Worm (Caenorhabditis elegans) whole organism, L4 larva: ENCODE measurements around the gene Y46C8AM.1.

Experiments used
- T20F7.1 ChIP-seq: fragments of 200-800 bp; sonication (Bioruptor generic); optimal IDR thresholded peaks from 2 replicates; lab custom pipeline; 2018; ENCODE audit warnings: mild to moderate bottlenecking, missing genetic modification characterization, missing compliant biosample characterization
- Y105C5A.15 ChIP-seq: fragments of 200-800 bp; sonication (Bioruptor generic); IDR thresholded peaks from 2 replicates; pipeline ENCODE4 v1.3.6; 2022; ENCODE audit warnings: missing genetic modification characterization, missing compliant biosample characterization
- Y48G9A.11 ChIP-seq: fragments of 200-800 bp; sonication (Bioruptor generic); IDR thresholded peaks from 2 replicates; pipeline ENCODE4 v1.3.6; 2022; ENCODE audit warnings: missing genetic modification reagents, missing genetic modification characterization, missing compliant biosample characterization
- ama-1 ChIP-seq: fragments of 150-350 bp; optimal IDR thresholded peaks from 2 replicates; lab custom pipeline; 2014; ENCODE audit warnings: inconsistent platforms, mixed read lengths
- ceh-32 ChIP-seq: sonication (generic microtip); optimal IDR thresholded peaks from 2 replicates; lab custom pipeline; 2016; ENCODE audit warnings: mild to moderate bottlenecking, missing genetic modification characterization, missing compliant biosample characterization; ENCODE audit not compliant: poor library complexity
- ceh-82 ChIP-seq: sonication (generic microtip); optimal IDR thresholded peaks from 2 replicates; lab custom pipeline; 2017; ENCODE audit warnings: missing biosample characterization, missing genetic modification characterization
- ces-1 ChIP-seq: fragments of 150-350 bp; sonication (generic microtip); optimal IDR thresholded peaks from 4 replicates; lab custom pipeline; 2014; ENCODE audit warnings: missing biosample characterization, missing genetic modification reagents, missing genetic modification characterization
- ctbp-1 ChIP-seq: fragments of 200-800 bp; sonication (Bioruptor generic); IDR thresholded peaks from 2 replicates; pipeline ENCODE4 v1.3.6; 2022; ENCODE audit warnings: missing genetic modification reagents, missing genetic modification characterization, missing compliant biosample characterization
- daf-16 ChIP-seq, 3 experiments: sonication (generic microtip); optimal IDR thresholded peaks; 2 replicates each; lab custom pipeline; 2016 to 2017; ENCODE audit warnings: missing genetic modification characterization in 3 of 3, missing genetic modification reagents in 3 of 3, mild to moderate bottlenecking in 2 of 3, missing compliant biosample characterization in 2 of 3, missing biosample characterization in 1 of 3, moderate library complexity in 1 of 3
- daf-8 ChIP-seq: fragments of 200-800 bp; sonication (Bioruptor generic); IDR thresholded peaks from 2 replicates; pipeline ENCODE4 v1.3.6; 2022; ENCODE audit warnings: missing genetic modification characterization, missing compliant biosample characterization
- dmd-8 ChIP-seq: fragments of 200-800 bp; sonication (Bioruptor generic); IDR thresholded peaks from 2 replicates; pipeline ENCODE4 v1.3.6; 2022; ENCODE audit warnings: missing genetic modification characterization, missing compliant biosample characterization
- dpl-1 ChIP-seq: fragments of 150-350 bp; optimal IDR thresholded peaks from 2 replicates; lab custom pipeline; 2014; ENCODE audit warnings: missing biosample characterization, missing genetic modification reagents, missing genetic modification characterization
- dve-1 ChIP-seq: sonication (generic microtip); optimal IDR thresholded peaks from 2 replicates; lab custom pipeline; 2017; ENCODE audit warnings: antibody characterized with exemption, mild to moderate bottlenecking, missing genetic modification characterization, missing compliant biosample characterization; ENCODE audit not compliant: insufficient read depth
- egl-27 ChIP-seq: sonication (generic microtip); optimal IDR thresholded peaks from 3 replicates; lab custom pipeline; 2017; ENCODE audit warnings: missing biosample characterization, missing genetic modification reagents, missing genetic modification characterization
- egl-43 ChIP-seq: fragments of 200-800 bp; sonication (Bioruptor generic); IDR thresholded peaks from 2 replicates; pipeline ENCODE4 v1.3.6; 2022; ENCODE audit warnings: missing genetic modification reagents, missing genetic modification characterization, missing compliant biosample characterization
- fkh-10 ChIP-seq: fragments of 150-350 bp; optimal IDR thresholded peaks from 2 replicates; lab custom pipeline; 2014; ENCODE audit warnings: missing biosample characterization, missing genetic modification reagents, missing genetic modification characterization
- gei-8 ChIP-seq: fragments of 200-800 bp; sonication (Bioruptor generic); optimal IDR thresholded peaks from 2 replicates; lab custom pipeline; 2018; ENCODE audit warnings: mild to moderate bottlenecking, missing genetic modification characterization, missing compliant biosample characterization
- hif-1 ChIP-seq, 2 experiments: sonication (generic microtip); optimal IDR thresholded peaks; 2 replicates each; lab custom pipeline; 2016 to 2017; ENCODE audit warnings: missing compliant biosample characterization in 2 of 2, missing genetic modification characterization in 2 of 2, missing genetic modification reagents in 2 of 2, missing genotype in 2 of 2, mild to moderate bottlenecking in 1 of 2
- lin-13 ChIP-seq: fragments of 150-350 bp; optimal IDR thresholded peaks from 2 replicates; lab custom pipeline; 2014; ENCODE audit warnings: missing biosample characterization, missing genetic modification reagents, missing genetic modification characterization
- lin-29 ChIP-seq: fragments of 200-800 bp; sonication (Bioruptor generic); IDR thresholded peaks from 2 replicates; pipeline ENCODE4 v1.3.6; 2022; ENCODE audit warnings: missing genetic modification reagents, missing genetic modification characterization, missing compliant biosample characterization
- lsy-2 ChIP-seq, 2 experiments: fragments of 150-350 bp in 1 of 2; sonication (generic microtip) in 1 of 2; optimal IDR thresholded peaks; 2 replicates each; lab custom pipeline; 2014 to 2017; ENCODE audit warnings: missing biosample characterization in 2 of 2, missing genetic modification characterization in 2 of 2
- mdl-1 ChIP-seq, 2 experiments: fragments of 150-350 bp in 1 of 2; sonication (generic microtip) in 1 of 2; optimal IDR thresholded peaks; 2 replicates each; lab custom pipeline; 2014 to 2017; ENCODE audit warnings: missing biosample characterization in 2 of 2, missing genetic modification characterization in 2 of 2
- mdt-29 ChIP-seq: fragments of 200-800 bp; sonication (Bioruptor generic); IDR thresholded peaks from 2 replicates; pipeline ENCODE4 v1.3.6; 2022; ENCODE audit warnings: missing genetic modification reagents, missing genetic modification characterization, missing compliant biosample characterization
- mes-2 ChIP-seq: sonication (generic microtip); optimal IDR thresholded peaks from 2 replicates; lab custom pipeline; 2016; ENCODE audit warnings: missing genotype, mild to moderate bottlenecking, missing genetic modification characterization, missing compliant biosample characterization; ENCODE audit not compliant: poor library complexity, severe bottlenecking
- mxl-2 ChIP-seq: fragments of 200-800 bp; sonication (Bioruptor generic); conservative IDR thresholded peaks from 2 replicates; pipeline ENCODE4 v1.3.6; 2022; ENCODE audit warnings: missing genetic modification reagents, missing genetic modification characterization, missing compliant biosample characterization
- mxl-3 ChIP-seq: fragments of 200-800 bp; sonication (Bioruptor generic); optimal IDR thresholded peaks from 2 replicates; lab custom pipeline; 2018; ENCODE audit warnings: mild to moderate bottlenecking, missing genetic modification characterization, missing compliant biosample characterization
- nhr-28 ChIP-seq: fragments of 150-350 bp; optimal IDR thresholded peaks from 2 replicates; lab custom pipeline; 2014; ENCODE audit warnings: missing biosample characterization, missing genetic modification characterization
- nhr-6 ChIP-seq: fragments of 150-350 bp; optimal IDR thresholded peaks from 2 replicates; lab custom pipeline; 2014; ENCODE audit warnings: missing biosample characterization, missing genetic modification characterization
- nhr-76 ChIP-seq: fragments of 150-350 bp; optimal IDR thresholded peaks from 2 replicates; lab custom pipeline; 2014; ENCODE audit warnings: missing biosample characterization, missing genetic modification characterization
- nhr-77 ChIP-seq: fragments of 150-350 bp; optimal IDR thresholded peaks from 2 replicates; lab custom pipeline; 2014; ENCODE audit warnings: missing biosample characterization, missing genetic modification characterization
- pha-4 ChIP-seq, 2 experiments: fragments of 150-350 bp in 1 of 2; fragments of 200-800 bp in 1 of 2; sonication (Bioruptor generic) in 1 of 2; IDR thresholded peaks in 1 of 2; optimal IDR thresholded peaks in 1 of 2; 2 replicates each; pipeline versions ENCODE4 v1.3.6 to Lab custom; 2014 to 2022; ENCODE audit warnings: missing genetic modification characterization in 2 of 2, missing genetic modification reagents in 2 of 2, missing biosample characterization in 1 of 2, missing compliant biosample characterization in 1 of 2
- pqm-1 ChIP-seq: sonication (generic microtip); optimal IDR thresholded peaks from 2 replicates; lab custom pipeline; 2017; ENCODE audit warnings: missing biosample characterization, missing genetic modification characterization
- saeg-2 ChIP-seq: fragments of 200-800 bp; sonication (Bioruptor generic); IDR thresholded peaks from 2 replicates; pipeline ENCODE4 v1.3.6; 2022; ENCODE audit warnings: missing genetic modification reagents, missing genetic modification characterization, missing compliant biosample characterization
- spr-1 ChIP-seq: sonication (generic microtip); optimal IDR thresholded peaks from 2 replicates; lab custom pipeline; 2016; ENCODE audit warnings: mild to moderate bottlenecking, missing genetic modification characterization, missing compliant biosample characterization
- unc-62 ChIP-seq, 3 experiments: fragments of 150-350 bp in 1 of 3; sonication (generic microtip); optimal IDR thresholded peaks in 2 of 3; peaks in 1 of 3; 1 replicate in 1 of 3; 2 replicates in 2 of 3; lab custom pipeline; 2014 to 2017; ENCODE audit warnings: missing biosample characterization in 3 of 3, missing genetic modification characterization in 3 of 3, missing genetic modification reagents in 3 of 3, missing genotype in 1 of 3
- vab-7 ChIP-seq: fragments of 200-800 bp; sonication (Bioruptor generic); IDR thresholded peaks from 2 replicates; pipeline ENCODE4 v1.3.6; 2022; ENCODE audit warnings: missing genetic modification reagents, missing genetic modification characterization, missing compliant biosample characterization
- zfp-2 ChIP-seq: sonication (generic microtip); optimal IDR thresholded peaks from 2 replicates; lab custom pipeline; 2016; ENCODE audit warnings: mild to moderate bottlenecking, missing genetic modification characterization, missing compliant biosample characterization
- zip-2 ChIP-seq: fragments of 150-350 bp; optimal IDR thresholded peaks from 2 replicates; lab custom pipeline; 2014; ENCODE audit warnings: missing biosample characterization, missing genetic modification characterization

Y46C8AM.1 gene

ce11 chrIV:3962584-3962983 lies at the start of gene Y46C8AM.1:
Gene Y46C8AM.1, plus strand, starts transcription at chrIV:3962884.
- TF ChIP-seq Y105C5A.15 (GFP tag; lab: Robert Waterston, UW) (no peak), zip-2 (tag; lab: Kevin White, UChicago) (no peak), saeg-2 (no peak)

ce11 chrIV:3914462-3914861 lies 48.2 kb upstream of the Y46C8AM.1 start, which contains the start of gene F56D6.19:
Gene F56D6.19, plus strand, starts transcription at chrIV:3914762.
- TF ChIP-seq ceh-82 (tag; lab: Kevin White, UChicago), result no peak
- TF ChIP-seq gei-8 (GFP tag; lab: Kevin White, UChicago), result no peak
- TF ChIP-seq egl-43 (GFP tag; lab: Robert Waterston, UW), result no peak
- no peak for TF ChIP-seq nhr-77 (tag; lab: Kevin White, UChicago)
- TF ChIP-seq nhr-76 (tag; lab: Kevin White, UChicago), result no peak
- no peak for TF ChIP-seq ama-1 (lab: Kevin White, UChicago)
- TF ChIP-seq Y48G9A.11 (GFP tag; lab: Robert Waterston, UW), result no peak
- no peak for TF ChIP-seq zfp-2 (tag; lab: Kevin White, UChicago)
- no peak for TF ChIP-seq ceh-32
- no peak for TF ChIP-seq lsy-2 (tag; optimal IDR thresholded peaks at IDR 0.05; lab: Kevin White, UChicago)
- no peak for TF ChIP-seq mxl-2 (GFP tag; lab: Robert Waterston, UW)
- no peak for TF ChIP-seq mdl-1 (tag; optimal IDR thresholded peaks at IDR 0.05; lab: Kevin White, UChicago)
- no peak for TF ChIP-seq egl-27 (tag; lab: Kevin White, UChicago)
- no peak for TF ChIP-seq dpl-1
- no peak for TF ChIP-seq lin-29 (GFP tag; lab: Robert Waterston, UW)
- TF ChIP-seq daf-8, result no peak

- TF ChIP-seq ceh-32, result no peak
Measured at ce11 chrIV:3915296-3915695, 47.4 kb upstream of the Y46C8AM.1 start, which contains the start of gene srz-20. Gene srz-20, plus strand, starts transcription at chrIV:3915596.

ce11 chrIV:3917405-3917804 lies 45.3 kb upstream of the Y46C8AM.1 start, which contains the start of gene F56D6.14:
Gene F56D6.14, plus strand, starts transcription at chrIV:3917705.
- TF ChIP-seq unc-62 (GFP tag; optimal IDR thresholded peaks at IDR 0.05 in 1 of 2; lab: Kevin White, UChicago) (peak in 1 of 2 experiments; percentile 73), unc-62 (tag; optimal IDR thresholded peaks at IDR 0.05; lab: Kevin White, UChicago) (no peak), vab-7 (GFP tag; lab: Robert Waterston, UW) (no peak)

ce11 chrIV:3918160-3918559 lies 44.5 kb upstream of the Y46C8AM.1 start, which contains the start of gene F56D6.23:
Gene F56D6.23, plus strand, starts transcription at chrIV:3918460.
- no peak for TF ChIP-seq T20F7.1

- TF ChIP-seq pha-4 (GFP tag; IDR thresholded peaks at IDR 0.05; lab: Robert Waterston, UW) (no peak), pha-4 (tag; optimal IDR thresholded peaks at IDR 0.05; lab: Kevin White, UChicago) (no peak), dmd-8 (GFP tag; lab: Robert Waterston, UW) (no peak), ctbp-1 (GFP tag; lab: Robert Waterston, UW) (no peak), mdt-29 (GFP tag; lab: Robert Waterston, UW) (no peak), dve-1 (tag; lab: Kevin White, UChicago) (no peak)
Measured at ce11 chrIV:3919506-3919905, 43.2 kb upstream of the Y46C8AM.1 start, which contains the start of gene srz-19. Gene srz-19, plus strand, starts transcription at chrIV:3919806.

- TF ChIP-seq lin-13 (no peak), mes-2 (no peak), ctbp-1 (GFP tag; lab: Robert Waterston, UW) (no peak), nhr-77 (tag; lab: Kevin White, UChicago) (peak; percentile 9), daf-8 (no peak), nhr-28 (tag; lab: Kevin White, UChicago) (peak; percentile 63), pqm-1 (tag; lab: Kevin White, UChicago) (peak; percentile 78), spr-1 (tag; lab: Kevin White, UChicago) (no peak), hif-1 (tag; optimal IDR thresholded peaks at IDR 0.05; lab: Kevin White, UChicago) (no peak), daf-16 (GFP tag; optimal IDR thresholded peaks at IDR 0.05; lab: Kevin White, UChicago) (no peak), daf-16 (tag; optimal IDR thresholded peaks at IDR 0.05; lab: Kevin White, UChicago) (peak; percentile 57), nhr-6 (no peak), ces-1 (GFP tag; lab: Kevin White, UChicago) (no peak), fkh-10 (no peak), mxl-3 (GFP tag; lab: Kevin White, UChicago) (peak; percentile 17)
Measured at ce11 chrIV:3921898-3922297, 40.8 kb upstream of the Y46C8AM.1 start, which contains the start of gene clec-67. Gene clec-67, plus strand, starts transcription at chrIV:3922165.
